Worm (Caenorhabditis elegans) whole organism, L3 larva: ENCODE results near the gene W09C2.9.

Experiments
- aly-2 ChIP-seq: fragments of 150-350 bp; optimal IDR thresholded peaks from 2 replicates; lab custom pipeline; 2014; ENCODE audit warnings: missing biosample characterization, missing genetic modification characterization
- ceh-16 ChIP-seq: sonication (generic microtip); optimal IDR thresholded peaks from 2 replicates; lab custom pipeline; 2017; ENCODE audit warnings: missing biosample characterization, missing genetic modification characterization
- ceh-82 ChIP-seq: fragments of 150-350 bp; optimal IDR thresholded peaks from 2 replicates; lab custom pipeline; 2014; ENCODE audit warnings: missing biosample characterization, missing genetic modification characterization
- elt-3 ChIP-seq, 3 experiments: fragments of 150-350 bp in 1 of 3; sonication (generic microtip) in 2 of 3; optimal IDR thresholded peaks; 2 replicates in 2 of 3; 4 replicates in 1 of 3; lab custom pipeline; 2014 to 2017; ENCODE audit warnings: missing biosample characterization in 3 of 3, missing genetic modification characterization in 3 of 3
- lin-39 ChIP-seq: fragments of 150-350 bp; optimal IDR thresholded peaks from 2 replicates; lab custom pipeline; 2018; ENCODE audit warnings: missing biosample characterization, missing genetic modification reagents, missing genetic modification characterization
- lsy-12 ChIP-seq: sonication (generic microtip); optimal IDR thresholded peaks from 2 replicates; lab custom pipeline; 2016; ENCODE audit warnings: mild to moderate bottlenecking, missing genetic modification characterization, missing compliant biosample characterization
- nfya-1 ChIP-seq: sonication (generic microtip); optimal IDR thresholded peaks from 2 replicates; lab custom pipeline; 2017; ENCODE audit warnings: missing genetic modification characterization, mild to moderate bottlenecking, missing compliant biosample characterization, antibody characterized with exemption, moderate library complexity; ENCODE audit not compliant: insufficient read depth
- nhr-237 ChIP-seq: fragments of 150-350 bp; optimal IDR thresholded peaks from 2 replicates; lab custom pipeline; 2014; ENCODE audit warnings: missing biosample characterization, missing genetic modification characterization
- nhr-28 ChIP-seq: fragments of 150-350 bp; optimal IDR thresholded peaks from 2 replicates; lab custom pipeline; 2014; ENCODE audit warnings: missing biosample characterization, missing genetic modification characterization
- pqm-1 ChIP-seq: fragments of 150-350 bp; optimal IDR thresholded peaks from 2 replicates; lab custom pipeline; 2017; ENCODE audit warnings: missing biosample characterization, missing genetic modification characterization, inconsistent platforms
- skn-1 ChIP-seq: fragments of 150-350 bp; optimal IDR thresholded peaks from 2 replicates; lab custom pipeline; 2014; ENCODE audit warnings: missing biosample characterization, missing genetic modification characterization
- snpc-4 ChIP-seq: fragments of 150-350 bp; optimal IDR thresholded peaks from 2 replicates; lab custom pipeline; 2014; ENCODE audit warnings: missing biosample characterization, missing genetic modification characterization
- tbx-2 ChIP-seq: sonication (generic microtip); optimal IDR thresholded peaks from 2 replicates; lab custom pipeline; 2016; ENCODE audit warnings: mild to moderate bottlenecking, missing genetic modification characterization, missing compliant biosample characterization
- zag-1 ChIP-seq: fragments of 150-350 bp; optimal IDR thresholded peaks from 2 replicates; lab custom pipeline; 2014; ENCODE audit warnings: missing biosample characterization, missing genetic modification characterization

- TF ChIP-seq snpc-4 (tag; lab: Kevin White, UChicago) (no peak), ceh-82 (tag; lab: Kevin White, UChicago) (no peak), aly-2 (tag; lab: Kevin White, UChicago) (no peak), zag-1 (no peak), pqm-1 (tag; lab: Kevin White, UChicago) (no peak), tbx-2 (tag; lab: Kevin White, UChicago) (no peak), elt-3 (tag; optimal IDR thresholded peaks at IDR 0.05; lab: Kevin White, UChicago) (no peak), nhr-28 (tag; lab: Kevin White, UChicago) (no peak), nfya-1 (no peak), ceh-16 (tag; lab: Kevin White, UChicago) (no peak), lsy-12 (tag; lab: Kevin White, UChicago) (no peak), lin-39 (tag; lab: Kevin White, UChicago) (no peak), nhr-237 (tag; lab: Kevin White, UChicago) (no peak), skn-1 (no peak)
These were observed 34.2 kb downstream of the W09C2.9 start, which contains the start of gene trcs-1 for ce11 chrIV:9588784-9589457.
